Worm (Caenorhabditis elegans): Measurements from ENCODE around the gene ZK470.6.

ZK470.6 gene

DNA sequence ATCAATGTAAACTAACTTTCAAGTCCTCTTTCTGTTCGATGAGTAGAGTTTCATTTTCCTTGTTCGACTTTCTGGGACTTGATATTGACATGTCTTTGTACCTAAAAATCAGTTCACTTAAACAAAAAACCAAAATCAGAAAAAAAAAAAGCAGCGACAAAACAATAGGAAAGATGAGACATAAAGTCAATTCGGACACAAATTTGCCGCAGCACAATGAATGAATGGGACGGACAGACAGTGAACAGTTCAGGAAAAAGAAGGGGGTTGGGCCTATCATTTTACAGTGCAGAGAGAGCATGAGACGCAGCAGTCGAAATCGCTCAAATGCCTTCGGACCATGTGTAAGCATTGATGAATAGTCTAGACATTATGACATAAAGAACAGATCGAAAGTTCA, 9.4 kb upstream of the ZK470.6 start, which contains the start of gene mrp-6:
Gene mrp-6 (minus strand): TSS at position 101 of the 400 bp plus-strand sequence.
- TF ChIP-seq chd-7 (tag; optimal IDR thresholded peaks at IDR 0.05) = no peak
- no peak for TF ChIP-seq dox-1 (GFP tag; IDR thresholded peaks at IDR 0.05)
- TF ChIP-seq ztf-22 (GFP tag; optimal IDR thresholded peaks at IDR 0.05) = no peak
- TF ChIP-seq F22D6.2 (tag; optimal IDR thresholded peaks at IDR 0.05) = no peak
- TF ChIP-seq somi-1 (GFP tag; optimal IDR thresholded peaks at IDR 0.05) = no peak
- no peak for TF ChIP-seq madf-8 (GFP tag; conservative IDR thresholded peaks at IDR 0.05)
- TF ChIP-seq akir-1 (GFP tag; optimal IDR thresholded peaks at IDR 0.05) = no peak
- no peak for TF ChIP-seq let-607 (tag; optimal IDR thresholded peaks at IDR 0.05)
- no peak for TF ChIP-seq sptf-2 (GFP tag; optimal IDR thresholded peaks at IDR 0.05)
- no peak for TF ChIP-seq snpc-3.4 (tag; optimal IDR thresholded peaks at IDR 0.05)
- TF ChIP-seq hmg-1.2 (GFP tag; IDR thresholded peaks at IDR 0.05) = no peak
- TF ChIP-seq unc-62 (GFP tag; optimal IDR thresholded peaks at IDR 0.05) = no peak

ce11 chrX:4167150-4167549, 10.1 kb downstream of the ZK470.6 start, which contains the start of gene ZK470.14:
TSS of gene ZK470.14 (plus strand) at chrX:4167450.
- TF ChIP-seq snpc-1.3 (tag; optimal IDR thresholded peaks at IDR 0.05; ENCODE audit: insufficient read depth) (no peak), lsy-27 (tag; optimal IDR thresholded peaks at IDR 0.05; ENCODE audit: borderline replicate concordance, insufficient read depth) (no peak), nfyb-1 (GFP tag; IDR thresholded peaks at IDR 0.05) (no peak), dox-1 (GFP tag; IDR thresholded peaks at IDR 0.05) (no peak), attf-3 (GFP tag; conservative IDR thresholded peaks at IDR 0.05) (no peak), aptf-3 (GFP tag; IDR thresholded peaks at IDR 0.05) (no peak), ZK185.1 (tag; optimal IDR thresholded peaks at IDR 0.05; ENCODE audit: poor library complexity, severe bottlenecking) (no peak), ama-1 (optimal IDR thresholded peaks at IDR 0.05) (no peak), ama-1 (GFP tag; optimal IDR thresholded peaks at IDR 0.05) (no peak)

DNA sequence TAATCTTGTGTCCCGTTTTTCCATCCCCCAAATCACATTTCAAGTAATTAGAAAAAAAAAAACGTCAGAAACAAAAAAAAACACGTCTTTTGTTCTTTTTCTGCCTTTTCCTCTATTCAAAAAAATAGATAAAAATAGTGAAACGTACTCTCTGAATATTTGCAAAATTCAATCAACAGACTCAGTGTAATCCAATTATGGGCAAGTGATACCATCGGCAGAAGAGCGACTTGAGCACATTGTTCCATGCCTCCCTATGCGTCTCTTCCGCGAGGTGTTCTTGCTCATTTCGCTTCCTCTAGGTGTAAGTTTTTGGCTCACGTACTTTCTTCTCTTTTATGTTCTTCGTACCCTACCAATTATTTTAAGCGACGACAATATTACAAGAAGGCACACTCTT, 13.9 kb downstream of the ZK470.6 start, which contains the start of gene ZK470.1:
Gene ZK470.1 (plus strand): TSS at position 301 of the 400 bp plus-strand sequence.
- TF ChIP-seq gei-17 (GFP tag; optimal IDR thresholded peaks at IDR 0.05) = no peak
- no peak for TF ChIP-seq tbx-9 (tag; optimal IDR thresholded peaks at IDR 0.05; ENCODE audit: borderline replicate concordance)
- no peak for TF ChIP-seq nhr-179 (tag; optimal IDR thresholded peaks at IDR 0.05)
- TF ChIP-seq lsy-27 (tag; optimal IDR thresholded peaks at IDR 0.05; ENCODE audit: borderline replicate concordance, insufficient read depth) = no peak
- no peak for TF ChIP-seq egl-44 (GFP tag; IDR thresholded peaks at IDR 0.05)
- no peak for TF ChIP-seq snpc-4 (GFP tag; optimal IDR thresholded peaks at IDR 0.05)
- TF ChIP-seq snpc-4 (tag; optimal IDR thresholded peaks at IDR 0.05) = no peak
- no peak for TF ChIP-seq F57A8.1 (GFP tag; optimal IDR thresholded peaks at IDR 0.05)
- TF ChIP-seq xnd-1 (tag; optimal IDR thresholded peaks at IDR 0.05) = no peak
- TF ChIP-seq Y67H2A.10 (GFP tag; conservative IDR thresholded peaks at IDR 0.05) = no peak
- no peak for TF ChIP-seq egl-18 (GFP tag; IDR thresholded peaks at IDR 0.05)
- TF ChIP-seq nhr-120 (GFP tag; IDR thresholded peaks at IDR 0.05) = no peak

DNA sequence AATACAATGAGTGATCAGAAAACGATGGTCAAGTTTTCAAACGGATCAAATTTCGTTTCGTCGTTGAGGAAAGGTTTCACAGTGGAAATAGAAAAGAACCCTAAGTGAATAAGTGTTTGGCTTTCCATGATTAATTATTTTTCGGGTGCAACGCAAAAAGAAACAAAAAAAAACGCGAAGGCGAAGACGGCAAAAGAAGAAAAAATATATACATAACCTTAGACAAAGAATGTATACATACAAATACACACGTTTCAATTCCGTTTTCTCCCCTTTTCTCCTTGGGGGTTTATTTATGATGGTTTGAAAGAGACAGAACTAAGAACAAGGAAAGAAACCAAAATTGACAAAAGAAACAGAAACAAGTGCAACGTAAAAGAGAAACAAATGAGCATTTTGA, 15.4 kb downstream of the ZK470.6 start:
- TF ChIP-seq ZK185.1 (tag; optimal IDR thresholded peaks at IDR 0.05; ENCODE audit: poor library complexity, severe bottlenecking) = no peak
- no peak for TF ChIP-seq him-1 (tag; optimal IDR thresholded peaks at IDR 0.05)
- no peak for TF ChIP-seq nfya-1 (tag; optimal IDR thresholded peaks at IDR 0.05; ENCODE audit: borderline replicate concordance, insufficient read depth)

Measured in whole organism, young adult.